Worm (Caenorhabditis elegans) whole organism, late embryonic: ENCODE results near the gene sft-1.

Experiments used
- C38D4.7 ChIP-seq: fragments of 200-800 bp; sonication (Bioruptor generic); optimal IDR thresholded peaks from 2 replicates; lab custom pipeline; 2018; ENCODE audit warnings: mild to moderate bottlenecking, missing genetic modification characterization, moderate library complexity, missing compliant biosample characterization
- F13H6.1 ChIP-seq: sonication (generic microtip); optimal IDR thresholded peaks from 2 replicates; lab custom pipeline; 2016; ENCODE audit warnings: missing genetic modification characterization, missing compliant biosample characterization
- ceh-30 ChIP-seq: fragments of 150-350 bp; optimal IDR thresholded peaks from 2 replicates; lab custom pipeline; 2014; ENCODE audit warnings: missing biosample characterization, missing genetic modification characterization
- lim-6 ChIP-seq: sonication (generic microtip); optimal IDR thresholded peaks from 2 replicates; lab custom pipeline; 2016; ENCODE audit warnings: missing genetic modification characterization, missing compliant biosample characterization
- lin-11 ChIP-seq: fragments of 200-800 bp; sonication (Bioruptor generic); optimal IDR thresholded peaks from 2 replicates; lab custom pipeline; 2018; ENCODE audit warnings: mild to moderate bottlenecking, missing genetic modification characterization, missing compliant biosample characterization
- nhr-11 ChIP-seq: fragments of 150-350 bp; optimal IDR thresholded peaks from 2 replicates; lab custom pipeline; 2014; ENCODE audit warnings: missing biosample characterization, missing genetic modification characterization

ce11 chrIII:3103905-3104360 is 17.5 kb downstream of the sft-1 start, which contains the start of gene Y53G8B.2:
- TF ChIP-seq lin-11 (tag; lab: Kevin White, UChicago) (no peak), F13H6.1 (tag; lab: Kevin White, UChicago) (no peak), lim-6 (tag; lab: Kevin White, UChicago) (no peak), C38D4.7 (GFP tag; lab: Kevin White, UChicago) (no peak), ceh-30 (tag; lab: Kevin White, UChicago) (no peak), nhr-11 (tag; lab: Kevin White, UChicago) (no peak)
